Fruit fly (Drosophila melanogaster) whole organism, embryonic: ENCODE measurements around the gene snz.

Source experiments
- ATbp ChIP-seq: fragments of 200-800 bp; sonication (Bioruptor generic); optimal IDR thresholded peaks from 2 replicates; lab custom pipeline; 2017; ENCODE audit warnings: missing biosample characterization, mild to moderate bottlenecking, missing genetic modification characterization, missing genetic modification reagents
- B-H2 ChIP-seq: fragments of 200-800 bp; sonication (Bioruptor generic); optimal IDR thresholded peaks from 2 replicates; lab custom pipeline; 2018; ENCODE audit warnings: missing biosample characterization, mild to moderate bottlenecking, missing genetic modification characterization
- CG10274 ChIP-seq: fragments of 200-800 bp; sonication (Bioruptor generic); optimal IDR thresholded peaks from 3 replicates; lab custom pipeline; 2017; ENCODE audit warnings: missing biosample characterization, mild to moderate bottlenecking, missing genetic modification characterization
- CG11247 ChIP-seq: fragments of 200-800 bp; sonication (Bioruptor generic); IDR thresholded peaks from 2 replicates; pipeline ENCODE4 v1.3.6; 2022; ENCODE audit warnings: missing biosample characterization, missing genetic modification characterization
- CG12659 ChIP-seq: fragments of 200-800 bp; sonication (Bioruptor generic); optimal IDR thresholded peaks from 3 replicates; lab custom pipeline; 2017; ENCODE audit warnings: mild to moderate bottlenecking, missing biosample characterization, missing genetic modification reagents, missing genetic modification characterization
- CG15269 ChIP-seq: fragments of 200-800 bp; sonication (Bioruptor generic); optimal IDR thresholded peaks from 2 replicates; lab custom pipeline; 2018; ENCODE audit warnings: missing biosample characterization, mild to moderate bottlenecking, missing genetic modification characterization, moderate library complexity
- CG15479 ChIP-seq: fragments of 200-800 bp; sonication (Bioruptor generic); optimal IDR thresholded peaks from 3 replicates; lab custom pipeline; 2019; ENCODE audit warnings: missing biosample characterization, mild to moderate bottlenecking, missing genetic modification characterization, moderate library complexity
- CG2199 ChIP-seq: fragments of 200-800 bp; sonication (Bioruptor generic); IDR thresholded peaks from 3 replicates; pipeline ENCODE4 v1.3.6; 2022; ENCODE audit warnings: missing biosample characterization, missing genetic modification characterization
- CG2678 ChIP-seq: fragments of 200-800 bp; sonication (Bioruptor generic); optimal IDR thresholded peaks from 3 replicates; lab custom pipeline; 2019; ENCODE audit warnings: missing biosample characterization, mild to moderate bottlenecking, missing genetic modification characterization, moderate library complexity
- CG3407 ChIP-seq: fragments of 200-800 bp; sonication (Bioruptor generic); optimal IDR thresholded peaks from 2 replicates; lab custom pipeline; 2018; ENCODE audit warnings: missing biosample characterization, mild to moderate bottlenecking, missing genetic modification characterization
- CG5180 ChIP-seq: fragments of 200-800 bp; sonication (Bioruptor generic); optimal IDR thresholded peaks from 3 replicates; lab custom pipeline; 2017; ENCODE audit warnings: missing biosample characterization, missing genetic modification characterization, mild to moderate bottlenecking, moderate library complexity, missing genetic modification reagents
- CG5953 ChIP-seq: fragments of 200-800 bp; sonication (Bioruptor generic); IDR thresholded peaks from 2 replicates; pipeline ENCODE4 v1.3.6; 2022; ENCODE audit warnings: missing biosample characterization, missing genetic modification characterization
- CG6272 ChIP-seq: fragments of 200-800 bp; sonication (Bioruptor generic); IDR thresholded peaks from 2 replicates; pipeline ENCODE4 v1.3.6; 2022; ENCODE audit warnings: missing biosample characterization, missing genetic modification characterization
- CG6765 ChIP-seq: fragments of 200-800 bp; sonication (Bioruptor generic); optimal IDR thresholded peaks from 3 replicates; lab custom pipeline; 2017; ENCODE audit warnings: missing biosample characterization, mild to moderate bottlenecking, missing genetic modification characterization
- CG9727 ChIP-seq: fragments of 200-800 bp; sonication (Bioruptor generic); optimal IDR thresholded peaks from 3 replicates; lab custom pipeline; 2017; ENCODE audit warnings: missing biosample characterization, mild to moderate bottlenecking, missing genetic modification characterization
- D19A ChIP-seq: fragments of 200-800 bp; optimal IDR thresholded peaks from 3 replicates; lab custom pipeline; 2019; ENCODE audit warnings: missing biosample characterization, mild to moderate bottlenecking, missing genetic modification characterization, moderate library complexity
- ERR ChIP-seq: fragments of 200-800 bp; sonication (Bioruptor generic); optimal IDR thresholded peaks from 2 replicates; lab custom pipeline; 2016; ENCODE audit warnings: missing biosample characterization, missing genetic modification characterization
- Hr51 ChIP-seq, 2 experiments: fragments of 200-800 bp; sonication (Bioruptor generic); optimal IDR thresholded peaks; 2 replicates in 1 of 2; 3 replicates in 1 of 2; lab custom pipeline; 2016 to 2018; ENCODE audit warnings: missing biosample characterization in 2 of 2, missing genetic modification characterization in 2 of 2, mild to moderate bottlenecking in 1 of 2, moderate library complexity in 1 of 2
- MTF-1 ChIP-seq: fragments of 200-800 bp; sonication (Bioruptor generic); optimal IDR thresholded peaks from 2 replicates; lab custom pipeline; 2018; ENCODE audit warnings: missing biosample characterization, mild to moderate bottlenecking, missing genetic modification characterization, borderline replicate concordance
- NK7.1 ChIP-seq: fragments of 200-800 bp; sonication (Bioruptor generic); optimal IDR thresholded peaks from 3 replicates; lab custom pipeline; 2016; ENCODE audit warnings: missing biosample characterization, missing genetic modification characterization
- Nf-YB ChIP-seq: fragments of 200-800 bp; sonication (Bioruptor generic); optimal IDR thresholded peaks from 3 replicates; lab custom pipeline; 2019; ENCODE audit warnings: missing biosample characterization, mild to moderate bottlenecking, missing genetic modification characterization, moderate library complexity
- Oaz ChIP-seq: fragments of 200-800 bp; sonication (Bioruptor generic); IDR thresholded peaks from 2 replicates; pipeline ENCODE4 v1.3.6; 2022; ENCODE audit warnings: missing biosample characterization, missing genetic modification characterization
- Rx ChIP-seq: fragments of 200-800 bp; sonication (Bioruptor generic); IDR thresholded peaks from 2 replicates; pipeline ENCODE4 v1.3.6; 2022; ENCODE audit warnings: missing biosample characterization, missing genetic modification characterization
- Sin3A ChIP-seq: fragments of >200 bp; optimal IDR thresholded peaks from 2 replicates; lab custom pipeline; 2018
- Spps ChIP-seq: fragments of 200-800 bp; sonication (Bioruptor generic); optimal IDR thresholded peaks from 2 replicates; lab custom pipeline; 2018; ENCODE audit warnings: missing biosample characterization, mild to moderate bottlenecking, missing genetic modification characterization
- ab ChIP-seq: fragments of 200-800 bp; sonication (Bioruptor generic); optimal IDR thresholded peaks from 2 replicates; lab custom pipeline; 2016; ENCODE audit warnings: missing biosample characterization, missing genetic modification characterization
- al ChIP-seq: fragments of 200-800 bp; sonication (Bioruptor generic); IDR thresholded peaks from 2 replicates; pipeline ENCODE4 v1.3.6; 2022; ENCODE audit warnings: missing biosample characterization, missing genetic modification characterization
- ase ChIP-seq: fragments of 200-800 bp; sonication (Bioruptor generic); IDR thresholded peaks from 3 replicates; pipeline ENCODE4 v1.3.6; 2022; ENCODE audit warnings: missing biosample characterization, missing genetic modification characterization
- chif ChIP-seq, 2 experiments: fragments of 200-800 bp; sonication (Bioruptor generic); optimal IDR thresholded peaks; 3 replicates each; lab custom pipeline; 2016; ENCODE audit warnings: missing biosample characterization in 2 of 2, missing genetic modification characterization in 2 of 2
- corto ChIP-seq: fragments of 200-800 bp; sonication (Bioruptor generic); optimal IDR thresholded peaks from 2 replicates; lab custom pipeline; 2016; ENCODE audit warnings: missing biosample characterization, mild to moderate bottlenecking, missing genetic modification characterization, moderate library complexity
- grn ChIP-seq: fragments of 200-800 bp; sonication (Bioruptor generic); optimal IDR thresholded peaks from 3 replicates; lab custom pipeline; 2017; ENCODE audit warnings: missing biosample characterization, missing genetic modification characterization
- jigr1 ChIP-seq: fragments of 200-800 bp; sonication (Bioruptor generic); IDR thresholded peaks from 3 replicates; pipeline ENCODE4 v1.3.6; 2022; ENCODE audit warnings: missing biosample characterization, missing genetic modification characterization
- lab ChIP-seq: fragments of 200-800 bp; sonication (Bioruptor generic); optimal IDR thresholded peaks from 3 replicates; lab custom pipeline; 2017; ENCODE audit warnings: missing biosample characterization, missing genetic modification characterization, mild to moderate bottlenecking, moderate library complexity, missing genetic modification reagents
- lov ChIP-seq, 2 experiments: fragments of 200-800 bp in 1 of 2; fragments of >200 bp in 1 of 2; sonication (Bioruptor generic) in 1 of 2; IDR thresholded peaks in 1 of 2; optimal IDR thresholded peaks in 1 of 2; 2 replicates in 1 of 2; 3 replicates in 1 of 2; pipeline versions ENCODE4 v1.3.6 to Lab custom; 2017 to 2022; ENCODE audit warnings: missing biosample characterization in 1 of 2, missing genetic modification characterization in 1 of 2
- mam ChIP-seq: fragments of 200-800 bp; sonication (Bioruptor generic); optimal IDR thresholded peaks from 3 replicates; lab custom pipeline; 2016; ENCODE audit warnings: missing biosample characterization, missing genetic modification characterization
- mirr ChIP-seq: fragments of 200-800 bp; sonication (Bioruptor generic); optimal IDR thresholded peaks from 3 replicates; lab custom pipeline; 2018; ENCODE audit warnings: missing biosample characterization, mild to moderate bottlenecking, missing genetic modification characterization
- otp ChIP-seq: fragments of 200-800 bp; sonication (Bioruptor generic); IDR thresholded peaks from 3 replicates; pipeline ENCODE4, ENCODE4 v1.3.6; 2022; ENCODE audit warnings: missing biosample characterization, missing genetic modification characterization
- pnt ChIP-seq: fragments of 200-800 bp; sonication (Bioruptor generic); optimal IDR thresholded peaks from 3 replicates; lab custom pipeline; 2016; ENCODE audit warnings: missing biosample characterization, missing genetic modification characterization
- pros ChIP-seq: fragments of 200-800 bp; sonication (Bioruptor generic); optimal IDR thresholded peaks from 3 replicates; lab custom pipeline; 2019; ENCODE audit warnings: missing biosample characterization, mild to moderate bottlenecking, missing genetic modification characterization, moderate library complexity
- sc ChIP-seq, 3 experiments: fragments of >200 bp in 2 of 3; fragments of 200-800 bp in 1 of 3; sonication (Bioruptor generic) in 1 of 3; optimal IDR thresholded peaks; 2 replicates in 2 of 3; 3 replicates in 1 of 3; lab custom pipeline; 2017; ENCODE audit warnings: mild to moderate bottlenecking in 1 of 3, missing biosample characterization in 1 of 3, missing genetic modification characterization in 1 of 3, missing genetic modification reagents in 1 of 3
- scrt ChIP-seq: fragments of 200-800 bp; sonication (Bioruptor generic); optimal IDR thresholded peaks from 2 replicates; lab custom pipeline; 2018; ENCODE audit warnings: missing biosample characterization, mild to moderate bottlenecking, missing genetic modification characterization, moderate library complexity
- sens ChIP-seq: fragments of 200-800 bp; sonication (Bioruptor generic); peaks from one replicate; lab custom pipeline; 2016; ENCODE audit warnings: missing biosample characterization, missing genetic modification characterization
- slbo ChIP-seq: fragments of 200-800 bp; sonication (Bioruptor generic); IDR thresholded peaks from 2 replicates; pipeline ENCODE4 v1.3.6; 2022; ENCODE audit warnings: missing biosample characterization, missing genetic modification characterization
- slou ChIP-seq: fragments of 200-800 bp; sonication (Bioruptor generic); optimal IDR thresholded peaks from 3 replicates; lab custom pipeline; 2016; ENCODE audit warnings: missing biosample characterization, missing genetic modification characterization
- slp2 ChIP-seq: fragments of 200-800 bp; sonication (Bioruptor generic); optimal IDR thresholded peaks from 2 replicates; lab custom pipeline; 2016; ENCODE audit warnings: missing biosample characterization, missing genetic modification characterization
- tap ChIP-seq: fragments of 200-800 bp; optimal IDR thresholded peaks from 3 replicates; lab custom pipeline; 2019; ENCODE audit warnings: missing biosample characterization, mild to moderate bottlenecking, missing genetic modification characterization, moderate library complexity
- toy ChIP-seq: fragments of 200-800 bp; sonication (Bioruptor generic); IDR thresholded peaks from 2 replicates; pipeline ENCODE4 v1.3.6; 2022; ENCODE audit warnings: missing biosample characterization, missing genetic modification characterization
- yki ChIP-seq: fragments of >200 bp; optimal IDR thresholded peaks from 3 replicates; lab custom pipeline; 2018
- zfh1 ChIP-seq: fragments of 200-800 bp; sonication (Bioruptor generic); IDR thresholded peaks from 3 replicates; pipeline ENCODE4 v1.3.6; 2022; ENCODE audit warnings: missing biosample characterization, missing genetic modification characterization

Gene snz

dm6 chrX:7920081-7920688, 8.3 kb downstream of the snz start, which contains the start of the genes hdm and Ykt6 (continued):
- TF ChIP-seq pnt (GFP tag; lab: Kevin White, UChicago) = peak; percentile 76
- TF ChIP-seq otp = peak; percentile 80
- no peak for TF ChIP-seq mirr (GFP tag; lab: Kevin White, UChicago)
- no peak for TF ChIP-seq sc (optimal IDR thresholded peaks at IDR 0.05; lab: Kevin White, UChicago)
- TF ChIP-seq sc (GFP tag; optimal IDR thresholded peaks at IDR 0.05; lab: Kevin White, UChicago) = no peak
- TF ChIP-seq ATbp (GFP tag; lab: Kevin White, UChicago) = no peak
- peak; percentile 85 for TF ChIP-seq CG6272 (GFP tag; lab: Robert Waterston, UW)
- TF ChIP-seq CG3407 = no peak
- peak; percentile 59 for TF ChIP-seq D19A
- peak; percentile 68 to 81 for TF ChIP-seq chif (GFP tag; optimal IDR thresholded peaks at IDR 0.05; lab: Kevin White, UChicago)
- peak; percentile 85 for TF ChIP-seq zfh1
- peak; percentile 37 for TF ChIP-seq CG6765 (GFP tag; lab: Kevin White, UChicago)
- no peak for TF ChIP-seq yki (lab: Kevin White, UChicago)
- TF ChIP-seq pros (GFP tag; lab: Kevin White, UChicago) = no peak
- TF ChIP-seq NK7.1 (GFP tag; lab: Kevin White, UChicago) = peak; percentile 51
- TF ChIP-seq CG2678 = no peak
- peak; percentile 75; the same call in 1 of the 2 replicates for TF ChIP-seq al (GFP tag; lab: Robert Waterston, UW)
- TF ChIP-seq corto (GFP tag; lab: Kevin White, UChicago) = peak; percentile 3
- no peak for TF ChIP-seq CG10274 (GFP tag; lab: Kevin White, UChicago)
- TF ChIP-seq slou (GFP tag; lab: Kevin White, UChicago) = peak; percentile 64
- TF ChIP-seq Sin3A (lab: Kevin White, UChicago) = peak; percentile 65
- TF ChIP-seq lov (optimal IDR thresholded peaks at IDR 0.05; lab: Kevin White, UChicago) = no peak
- peak; percentile 69; the same call in 1 of the 3 replicates for TF ChIP-seq lov (GFP tag; IDR thresholded peaks at IDR 0.05; lab: Robert Waterston, UW)
- 0 out of 3 replicates have a peak, but pooled peaks have one; percentile 20 for TF ChIP-seq jigr1 (GFP tag; lab: Robert Waterston, UW)
- TF ChIP-seq slbo (GFP tag; lab: Robert Waterston, UW) = peak; percentile 87
- no peak for TF ChIP-seq grn (GFP tag; lab: Kevin White, UChicago)
- peak; percentile 62 for TF ChIP-seq CG5953 (GFP tag; lab: Robert Waterston, UW)
- TF ChIP-seq sens (GFP tag; lab: Kevin White, UChicago) = peak; percentile 97
- peak; percentile 84 for TF ChIP-seq mam (GFP tag; lab: Kevin White, UChicago)
- no peak for TF ChIP-seq ab
- 0 out of 3 replicates have a peak, but pooled peaks have one; percentile 15 for TF ChIP-seq CG2199 (GFP tag; lab: Robert Waterston, UW)
- peak; percentile 83 for TF ChIP-seq B-H2 (GFP tag; lab: Kevin White, UChicago)
- peak; percentile 67 for TF ChIP-seq slp2 (GFP tag; lab: Kevin White, UChicago)
- TF ChIP-seq Spps (tag; lab: Kevin White, UChicago) = peak; percentile 70
- TF ChIP-seq tap (tag; lab: Kevin White, UChicago) = no peak
- TF ChIP-seq toy = no peak
- TF ChIP-seq CG15269 (tag; lab: Kevin White, UChicago) = no peak
- peak; percentile 74 for TF ChIP-seq ERR (GFP tag; lab: Kevin White, UChicago)
- peak; percentile 72 for TF ChIP-seq Rx (GFP tag; lab: Robert Waterston, UW)
- TF ChIP-seq Hr51 (GFP tag; optimal IDR thresholded peaks at IDR 0.05; lab: Kevin White, UChicago) = peak in 1 of 2 experiments; percentile 72
- peak; percentile 29 for TF ChIP-seq scrt (GFP tag; lab: Kevin White, UChicago)
- peak; percentile 63 for TF ChIP-seq CG9727
- TF ChIP-seq CG15479 (GFP tag; lab: Kevin White, UChicago) = no peak
- TF ChIP-seq ase (GFP tag; lab: Robert Waterston, UW) = peak; percentile 59; the same call in 1 of the 3 replicates
- peak; percentile 86 for TF ChIP-seq CG11247 (GFP tag; lab: Robert Waterston, UW)
- no peak for TF ChIP-seq MTF-1
- 0 out of 2 replicates have a peak, but pooled peaks have one; percentile 40 for TF ChIP-seq Oaz (GFP tag; lab: Robert Waterston, UW)
- no peak for TF ChIP-seq lab
- TF ChIP-seq CG12659 (GFP tag; lab: Kevin White, UChicago) = peak; percentile 81
- TF ChIP-seq CG5180 = peak; percentile 21
- peak; percentile 47 for TF ChIP-seq Nf-YB (GFP tag; lab: Kevin White, UChicago)
